Worm (Caenorhabditis elegans) whole organism, L4/young adult: ENCODE data around the gene srx-65.

ENCODE experiments used
- W03F9.2 ChIP-seq: fragments of 150-350 bp; optimal IDR thresholded peaks from 2 replicates; lab custom pipeline; 2014; ENCODE audit warnings: missing biosample characterization, missing genetic modification characterization
- dao-5 ChIP-seq: sonication (generic microtip); optimal IDR thresholded peaks from 2 replicates; lab custom pipeline; 2016; ENCODE audit warnings: missing genotype, missing genetic modification characterization, moderate library complexity, missing compliant biosample characterization
- him-1 ChIP-seq: sonication (generic microtip); optimal IDR thresholded peaks from 2 replicates; lab custom pipeline; 2016; ENCODE audit warnings: missing genotype, missing genetic modification reagents, missing genetic modification characterization, missing compliant biosample characterization

DNA sequence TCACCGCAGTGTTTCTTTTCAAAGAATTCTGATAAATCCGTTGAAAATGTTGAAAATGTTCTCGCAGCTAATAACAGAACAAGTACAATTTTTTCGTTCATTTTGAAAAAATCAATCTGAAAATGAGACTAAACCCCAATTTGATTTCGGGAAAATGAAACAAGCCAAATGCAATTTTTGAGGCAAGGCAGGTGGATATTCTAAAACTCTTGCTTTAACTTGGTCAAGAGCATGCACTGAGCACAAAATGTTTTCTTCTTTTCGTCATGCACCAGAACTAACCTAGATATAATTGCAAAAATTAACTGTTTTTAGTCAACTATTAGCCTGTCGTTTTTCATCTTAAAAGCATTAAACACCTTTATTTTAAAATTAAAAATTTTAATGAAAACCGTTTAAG is 21.6 kb upstream of the srx-65 start, which contains the start of gene irld-22:
- TF ChIP-seq W03F9.2 (tag; lab: Kevin White, UChicago) (no peak), dao-5 (tag; lab: Kevin White, UChicago) (no peak), him-1 (tag; lab: Kevin White, UChicago) (no peak)
